Worm (Caenorhabditis elegans) whole organism, midembryonic: ENCODE results near the gene R151.8.

Source experiments
- T22C8.4 ChIP-seq: fragments of 200-800 bp; sonication (Bioruptor generic); IDR thresholded peaks from 2 replicates; pipeline ENCODE4 v1.3.6; 2022; ENCODE audit warnings: missing genetic modification characterization, missing compliant biosample characterization
- cog-1 ChIP-seq: sonication (generic microtip); optimal IDR thresholded peaks from 2 replicates; lab custom pipeline; 2016; ENCODE audit warnings: missing genetic modification characterization, missing compliant biosample characterization
- flt-1 ChIP-seq: fragments of 200-800 bp; sonication (Bioruptor generic); IDR thresholded peaks from 2 replicates; pipeline ENCODE4 v1.3.6; 2022; ENCODE audit warnings: missing genetic modification characterization, missing compliant biosample characterization
- klf-2 ChIP-seq: fragments of 200-800 bp; sonication (Bioruptor generic); conservative IDR thresholded peaks from 2 replicates; pipeline ENCODE4 v1.3.6; 2022; ENCODE audit warnings: missing genetic modification reagents, missing genetic modification characterization, missing compliant biosample characterization
- med-1 ChIP-seq: sonication (generic microtip); optimal IDR thresholded peaks from 2 replicates; lab custom pipeline; 2017; ENCODE audit warnings: missing genetic modification characterization, mild to moderate bottlenecking, missing compliant biosample characterization, antibody characterized with exemption, missing genetic modification reagents; ENCODE audit not compliant: insufficient read depth
- ref-1 ChIP-seq: fragments of 200-800 bp; sonication (Bioruptor generic); conservative IDR thresholded peaks from 2 replicates; pipeline ENCODE4 v1.3.6; 2022; ENCODE audit warnings: missing genetic modification reagents, missing genetic modification characterization, missing compliant biosample characterization
- tab-1 ChIP-seq: fragments of 200-800 bp; sonication (Bioruptor generic); IDR thresholded peaks from 2 replicates; pipeline ENCODE4 v1.3.6; 2022; ENCODE audit warnings: missing genetic modification characterization, missing compliant biosample characterization
- ztf-23 ChIP-seq: fragments of 200-800 bp; sonication (Bioruptor generic); IDR thresholded peaks from 2 replicates; pipeline ENCODE4 v1.3.6; 2022; ENCODE audit warnings: missing genetic modification reagents, missing genetic modification characterization, missing compliant biosample characterization
- ztf-29 ChIP-seq: fragments of 200-800 bp; sonication (Bioruptor generic); IDR thresholded peaks from 2 replicates; pipeline ENCODE4 v1.3.6; 2022; ENCODE audit warnings: missing genetic modification reagents, missing genetic modification characterization, missing compliant biosample characterization

The R151.8 gene

ce11 chrIII:7230841-7231240 is 1.3 kb upstream of the R151.8 start, which contains the start of gene R151.10:
R151.10 (minus strand) TSS chrIII:7230941.
- no peak for TF ChIP-seq ztf-23 (GFP tag; lab: Robert Waterston, UW)
- no peak for TF ChIP-seq ref-1 (GFP tag; lab: Robert Waterston, UW)
- no peak for TF ChIP-seq flt-1 (GFP tag; lab: Robert Waterston, UW)
- TF ChIP-seq med-1, result no peak
- TF ChIP-seq cog-1 (tag; lab: Kevin White, UChicago), result no peak
- TF ChIP-seq tab-1 (GFP tag; lab: Robert Waterston, UW), result no peak
- TF ChIP-seq ztf-29 (GFP tag; lab: Robert Waterston, UW), result no peak
- no peak for TF ChIP-seq klf-2 (GFP tag; lab: Robert Waterston, UW)
- TF ChIP-seq T22C8.4 (GFP tag; lab: Robert Waterston, UW), result no peak

- TF ChIP-seq T22C8.4 (GFP tag; lab: Robert Waterston, UW) (no peak), flt-1 (GFP tag; lab: Robert Waterston, UW) (no peak), ref-1 (GFP tag; lab: Robert Waterston, UW) (no peak), cog-1 (tag; lab: Kevin White, UChicago) (no peak), ztf-29 (GFP tag; lab: Robert Waterston, UW) (no peak), klf-2 (GFP tag; lab: Robert Waterston, UW) (no peak), tab-1 (GFP tag; lab: Robert Waterston, UW) (no peak), ztf-23 (GFP tag; lab: Robert Waterston, UW) (no peak), med-1 (no peak)
Observed at ce11 chrIII:7226607-7227006, 3.0 kb downstream of the R151.8 start, which contains the start of gene hsp-75. hsp-75 (minus strand) TSS chrIII:7226707.

ce11 chrIII:7223029-7223428 is 6.6 kb downstream of the R151.8 start, which contains the start of gene der-2:
der-2 (minus strand) TSS chrIII:7223129.
- TF ChIP-seq tab-1 (GFP tag; lab: Robert Waterston, UW), result no peak
- TF ChIP-seq cog-1 (tag; lab: Kevin White, UChicago), result no peak
- no peak for TF ChIP-seq med-1
- no peak for TF ChIP-seq ztf-23 (GFP tag; lab: Robert Waterston, UW)
- TF ChIP-seq klf-2 (GFP tag; lab: Robert Waterston, UW), result no peak
- TF ChIP-seq T22C8.4 (GFP tag; lab: Robert Waterston, UW), result no peak
- TF ChIP-seq ref-1 (GFP tag; lab: Robert Waterston, UW), result no peak
- TF ChIP-seq flt-1 (GFP tag; lab: Robert Waterston, UW), result no peak
- TF ChIP-seq ztf-29 (GFP tag; lab: Robert Waterston, UW), result no peak

- no peak for TF ChIP-seq tab-1 (GFP tag; lab: Robert Waterston, UW)
- no peak for TF ChIP-seq ztf-29 (GFP tag; lab: Robert Waterston, UW)
- no peak for TF ChIP-seq cog-1 (tag; lab: Kevin White, UChicago)
- TF ChIP-seq med-1, result no peak
- TF ChIP-seq klf-2 (GFP tag; lab: Robert Waterston, UW), result no peak
- TF ChIP-seq flt-1 (GFP tag; lab: Robert Waterston, UW), result no peak
- TF ChIP-seq ref-1 (GFP tag; lab: Robert Waterston, UW), result no peak
- TF ChIP-seq T22C8.4 (GFP tag; lab: Robert Waterston, UW), result no peak
- no peak for TF ChIP-seq ztf-23 (GFP tag; lab: Robert Waterston, UW)
Observed at ce11 chrIII:7221103-7221502, 8.5 kb downstream of the R151.8 start.

ce11 chrIII:7216924-7217521 is 12.6 kb downstream of the R151.8 start:
- no peak for TF ChIP-seq cog-1 (tag; lab: Kevin White, UChicago)
- TF ChIP-seq ztf-23 (GFP tag; lab: Robert Waterston, UW), result no peak
- no peak for TF ChIP-seq klf-2 (GFP tag; lab: Robert Waterston, UW)
- no peak for TF ChIP-seq med-1
- no peak for TF ChIP-seq tab-1 (GFP tag; lab: Robert Waterston, UW)
- TF ChIP-seq ref-1 (GFP tag; lab: Robert Waterston, UW), result no peak
- no peak for TF ChIP-seq ztf-29 (GFP tag; lab: Robert Waterston, UW)

ce11 chrIII:7216226-7216625 is 13.4 kb downstream of the R151.8 start, which contains the start of gene R151.1:
R151.1 (plus strand) TSS chrIII:7216526.
- TF ChIP-seq flt-1 (GFP tag; lab: Robert Waterston, UW) (no peak), med-1 (no peak), ztf-23 (GFP tag; lab: Robert Waterston, UW) (no peak), tab-1 (GFP tag; lab: Robert Waterston, UW) (no peak), cog-1 (tag; lab: Kevin White, UChicago) (no peak), ref-1 (GFP tag; lab: Robert Waterston, UW) (no peak), T22C8.4 (GFP tag; lab: Robert Waterston, UW) (no peak), ztf-29 (GFP tag; lab: Robert Waterston, UW) (no peak)

ce11 chrIII:7215532-7215931 is 14.1 kb downstream of the R151.8 start:
- TF ChIP-seq ref-1 (GFP tag; lab: Robert Waterston, UW), result no peak
- TF ChIP-seq med-1, result no peak
- no peak for TF ChIP-seq ztf-29 (GFP tag; lab: Robert Waterston, UW)
- TF ChIP-seq ztf-23 (GFP tag; lab: Robert Waterston, UW), result no peak
- no peak for TF ChIP-seq cog-1 (tag; lab: Kevin White, UChicago)
- TF ChIP-seq T22C8.4 (GFP tag; lab: Robert Waterston, UW), result no peak
- TF ChIP-seq klf-2 (GFP tag; lab: Robert Waterston, UW), result no peak
- no peak for TF ChIP-seq flt-1 (GFP tag; lab: Robert Waterston, UW)
- TF ChIP-seq tab-1 (GFP tag; lab: Robert Waterston, UW), result no peak

ce11 chrIII:7212028-7212427 is 17.6 kb downstream of the R151.8 start:
- TF ChIP-seq flt-1 (GFP tag; lab: Robert Waterston, UW), result no peak
- no peak for TF ChIP-seq klf-2 (GFP tag; lab: Robert Waterston, UW)
- no peak for TF ChIP-seq cog-1 (tag; lab: Kevin White, UChicago)
- TF ChIP-seq T22C8.4 (GFP tag; lab: Robert Waterston, UW), result no peak
- no peak for TF ChIP-seq tab-1 (GFP tag; lab: Robert Waterston, UW)
- TF ChIP-seq ref-1 (GFP tag; lab: Robert Waterston, UW), result no peak
- no peak for TF ChIP-seq ztf-29 (GFP tag; lab: Robert Waterston, UW)
- TF ChIP-seq med-1, result no peak
- no peak for TF ChIP-seq ztf-23 (GFP tag; lab: Robert Waterston, UW)

- TF ChIP-seq tab-1 (GFP tag; lab: Robert Waterston, UW) (no peak), ref-1 (GFP tag; lab: Robert Waterston, UW) (no peak), ztf-23 (GFP tag; lab: Robert Waterston, UW) (no peak), med-1 (no peak), ztf-29 (GFP tag; lab: Robert Waterston, UW) (no peak), flt-1 (GFP tag; lab: Robert Waterston, UW) (no peak), klf-2 (GFP tag; lab: Robert Waterston, UW) (no peak), cog-1 (tag; lab: Kevin White, UChicago) (no peak), T22C8.4 (GFP tag; lab: Robert Waterston, UW) (no peak)
Observed at ce11 chrIII:7210486-7210885, 19.1 kb downstream of the R151.8 start.
